Worm (Caenorhabditis elegans) whole organism, early embryonic: ENCODE data around the gene C12D5.10.

ENCODE experiments used
- B0310.2 ChIP-seq: sonication (generic microtip); optimal IDR thresholded peaks from 2 replicates; lab custom pipeline; 2016; ENCODE audit warnings: mild to moderate bottlenecking, missing genetic modification characterization, missing compliant biosample characterization
- F13C5.2 ChIP-seq: sonication (generic microtip); optimal IDR thresholded peaks from 2 replicates; lab custom pipeline; 2017; ENCODE audit warnings: mild to moderate bottlenecking, missing genetic modification characterization, inconsistent platforms, missing compliant biosample characterization
- aly-1 ChIP-seq: sonication (generic microtip); optimal IDR thresholded peaks from 2 replicates; lab custom pipeline; 2016; ENCODE audit warnings: missing genetic modification characterization, missing compliant biosample characterization
- ama-1 ChIP-seq: fragments of 150-350 bp; optimal IDR thresholded peaks from 2 replicates; lab custom pipeline; 2014
- ceh-13 ChIP-seq: fragments of 200-800 bp; sonication (Bioruptor generic); optimal IDR thresholded peaks from 2 replicates; lab custom pipeline; 2018; ENCODE audit warnings: mild to moderate bottlenecking, missing genetic modification characterization, missing compliant biosample characterization
- ceh-36 ChIP-seq: sonication (generic microtip); optimal IDR thresholded peaks from 2 replicates; lab custom pipeline; 2016; ENCODE audit warnings: missing genetic modification characterization, inconsistent platforms, missing compliant biosample characterization
- ets-7 ChIP-seq: sonication (generic microtip); optimal IDR thresholded peaks from 2 replicates; lab custom pipeline; 2016; ENCODE audit warnings: missing genotype, missing genetic modification characterization, missing compliant biosample characterization
- flt-1 ChIP-seq: fragments of 200-800 bp; sonication (Bioruptor generic); IDR thresholded peaks from 2 replicates; pipeline ENCODE4 v1.3.6; 2022; ENCODE audit warnings: missing genetic modification characterization, missing compliant biosample characterization
- hmbx-1 ChIP-seq: sonication (generic microtip); optimal IDR thresholded peaks from 2 replicates; lab custom pipeline; 2016; ENCODE audit warnings: mild to moderate bottlenecking, missing genetic modification characterization, missing compliant biosample characterization
- hmg-4 ChIP-seq: fragments of 200-800 bp; sonication (Bioruptor generic); optimal IDR thresholded peaks from 2 replicates; lab custom pipeline; 2018; ENCODE audit warnings: mild to moderate bottlenecking, missing genetic modification characterization, missing compliant biosample characterization
- hnd-1 ChIP-seq: sonication (generic microtip); optimal IDR thresholded peaks from 2 replicates; lab custom pipeline; 2016; ENCODE audit warnings: missing genetic modification characterization, missing compliant biosample characterization
- pes-1 ChIP-seq: fragments of 200-800 bp; sonication (Bioruptor generic); IDR thresholded peaks from 2 replicates; pipeline ENCODE4 v1.3.6; 2022; ENCODE audit warnings: missing genetic modification reagents, missing genetic modification characterization, missing compliant biosample characterization
- scrt-1 ChIP-seq: fragments of 200-800 bp; sonication (Bioruptor generic); IDR thresholded peaks from 2 replicates; pipeline ENCODE4 v1.3.6; 2022; ENCODE audit warnings: missing genetic modification characterization, missing compliant biosample characterization
- sea-1 ChIP-seq: fragments of 200-800 bp; sonication (Bioruptor generic); conservative IDR thresholded peaks from 2 replicates; pipeline ENCODE4 v1.3.6; 2022; ENCODE audit warnings: missing genetic modification characterization, missing compliant biosample characterization
- tbx-11 ChIP-seq: fragments of 200-800 bp; sonication (Bioruptor generic); IDR thresholded peaks from 2 replicates; pipeline ENCODE4 v1.3.6; 2022; ENCODE audit warnings: missing genetic modification characterization, missing compliant biosample characterization
- tbx-37 ChIP-seq: fragments of 200-800 bp; sonication (Bioruptor generic); conservative IDR thresholded peaks from 2 replicates; pipeline ENCODE4 v1.3.6; 2022; ENCODE audit warnings: missing genetic modification reagents, missing genetic modification characterization, missing compliant biosample characterization
- tra-4 ChIP-seq: sonication (generic microtip); optimal IDR thresholded peaks from 2 replicates; lab custom pipeline; 2017; ENCODE audit warnings: missing genetic modification characterization, missing compliant biosample characterization

C12D5.10 gene

DNA sequence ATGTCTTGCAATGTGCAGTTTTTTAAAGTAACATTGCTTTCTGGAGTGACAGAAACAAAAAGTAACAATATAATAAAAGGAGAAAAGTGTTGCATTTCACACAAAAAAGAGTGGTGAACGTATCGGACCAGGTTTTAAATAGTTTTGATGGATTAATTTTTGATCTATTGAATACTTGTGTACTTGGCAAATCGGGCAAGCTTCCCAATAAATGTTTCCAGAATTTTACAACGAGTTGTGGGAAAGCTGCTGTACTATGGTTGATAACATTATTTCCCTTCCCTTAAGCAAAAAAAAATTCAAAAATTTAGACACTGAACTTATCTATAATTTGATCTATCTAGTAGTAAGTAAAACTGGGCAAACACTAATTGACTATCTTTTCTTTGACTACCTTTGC lies at the start of gene C12D5.10:
Gene C12D5.10, minus strand, starts transcription at position 101 of the 400 bp plus-strand sequence.
- TF ChIP-seq scrt-1 (GFP tag; lab: Robert Waterston, UW) (no peak), hmg-4 (GFP tag; lab: Kevin White, UChicago) (no peak)

DNA sequence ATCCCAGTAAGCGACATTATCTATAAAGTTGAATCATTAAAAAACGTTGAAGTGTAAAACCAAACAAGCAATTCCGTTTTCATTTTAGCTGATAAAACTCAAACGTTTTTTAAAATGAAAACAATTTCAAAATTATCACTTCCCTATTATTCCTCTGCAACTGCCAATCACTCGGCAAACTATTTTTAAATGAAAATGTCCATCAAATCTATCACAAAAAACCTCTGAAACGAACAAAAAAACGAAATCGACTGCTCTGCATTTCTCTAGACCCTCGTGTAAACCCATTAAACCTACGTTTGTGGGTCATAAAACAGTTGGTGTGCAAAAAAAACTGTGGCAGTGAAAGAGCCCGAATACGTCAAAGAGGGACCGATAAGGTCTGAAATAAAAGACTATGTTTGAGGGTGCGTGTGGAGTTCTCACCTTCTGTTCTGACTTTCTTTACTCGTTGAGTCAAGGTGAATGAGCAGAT lies 49.2 kb upstream of the C12D5.10 start, which contains the start of gene fbxl-5:
Gene fbxl-5, plus strand, starts transcription at position 425 of the 475 bp plus-strand sequence.
- no peak for TF ChIP-seq pes-1 (GFP tag; lab: Robert Waterston, UW)
- no peak for TF ChIP-seq flt-1 (GFP tag; lab: Robert Waterston, UW)
- no peak for TF ChIP-seq ceh-36
- no peak for TF ChIP-seq ets-7 (tag; lab: Kevin White, UChicago)
- no peak for TF ChIP-seq tbx-37 (GFP tag; lab: Robert Waterston, UW)
- TF ChIP-seq aly-1 (tag; lab: Kevin White, UChicago): no peak
- TF ChIP-seq sea-1 (GFP tag; lab: Robert Waterston, UW): no peak
- no peak for TF ChIP-seq B0310.2 (tag; lab: Kevin White, UChicago)
- TF ChIP-seq tra-4 (tag; lab: Kevin White, UChicago): no peak
- TF ChIP-seq tbx-11: no peak
- no peak for TF ChIP-seq ama-1
- TF ChIP-seq ceh-13 (GFP tag; lab: Kevin White, UChicago): no peak
- no peak for TF ChIP-seq hmg-4 (GFP tag; lab: Kevin White, UChicago)

DNA sequence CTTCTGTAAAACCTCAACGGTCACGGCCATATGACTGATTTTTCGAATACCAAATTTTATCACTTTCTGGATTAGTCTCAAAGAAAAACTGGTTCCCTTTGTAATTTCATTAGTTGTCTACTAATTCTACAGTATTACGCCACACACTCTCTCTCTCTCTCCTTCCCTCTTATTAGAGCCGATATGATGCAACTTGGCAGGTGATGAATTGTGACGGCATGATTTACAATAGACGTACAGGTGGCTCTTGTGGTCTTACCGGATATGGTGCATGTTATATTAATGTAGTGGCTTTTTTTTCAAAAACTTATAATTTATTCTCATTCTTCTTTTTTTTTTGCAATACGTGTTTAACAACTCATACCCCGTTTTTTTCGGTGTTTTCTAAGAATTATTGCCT lies 48.6 kb upstream of the C12D5.10 start:
- TF ChIP-seq F13C5.2 (tag; lab: Kevin White, UChicago) (no peak), hnd-1 (tag; lab: Kevin White, UChicago) (no peak), scrt-1 (GFP tag; lab: Robert Waterston, UW) (no peak), pes-1 (GFP tag; lab: Robert Waterston, UW) (no peak), ama-1 (no peak), tra-4 (tag; lab: Kevin White, UChicago) (no peak), aly-1 (tag; lab: Kevin White, UChicago) (no peak), ets-7 (tag; lab: Kevin White, UChicago) (no peak), tbx-11 (no peak), B0310.2 (tag; lab: Kevin White, UChicago) (no peak), hmbx-1 (no peak), flt-1 (GFP tag; lab: Robert Waterston, UW) (no peak), sea-1 (GFP tag; lab: Robert Waterston, UW) (no peak), ceh-36 (no peak), hmg-4 (GFP tag; lab: Kevin White, UChicago) (no peak), tbx-37 (GFP tag; lab: Robert Waterston, UW) (no peak), ceh-13 (GFP tag; lab: Kevin White, UChicago) (no peak)

- TF ChIP-seq F13C5.2 (tag; lab: Kevin White, UChicago) (no peak), hmbx-1 (no peak), scrt-1 (GFP tag; lab: Robert Waterston, UW) (no peak), tbx-37 (GFP tag; lab: Robert Waterston, UW) (no peak), aly-1 (tag; lab: Kevin White, UChicago) (no peak), ceh-13 (GFP tag; lab: Kevin White, UChicago) (no peak), flt-1 (GFP tag; lab: Robert Waterston, UW) (no peak), B0310.2 (tag; lab: Kevin White, UChicago) (no peak), hmg-4 (GFP tag; lab: Kevin White, UChicago) (no peak), ceh-36 (no peak)
These were observed 46.7 kb upstream of the C12D5.10 start for ce11 chrV:7739949-7740348.

ce11 chrV:7737710-7738109 lies 44.4 kb upstream of the C12D5.10 start, which contains the start of gene srr-9:
srr-9 (plus strand) TSS chrV:7738010.
- TF ChIP-seq pes-1 (GFP tag; lab: Robert Waterston, UW) (no peak), scrt-1 (GFP tag; lab: Robert Waterston, UW) (no peak), tra-4 (tag; lab: Kevin White, UChicago) (no peak)

DNA sequence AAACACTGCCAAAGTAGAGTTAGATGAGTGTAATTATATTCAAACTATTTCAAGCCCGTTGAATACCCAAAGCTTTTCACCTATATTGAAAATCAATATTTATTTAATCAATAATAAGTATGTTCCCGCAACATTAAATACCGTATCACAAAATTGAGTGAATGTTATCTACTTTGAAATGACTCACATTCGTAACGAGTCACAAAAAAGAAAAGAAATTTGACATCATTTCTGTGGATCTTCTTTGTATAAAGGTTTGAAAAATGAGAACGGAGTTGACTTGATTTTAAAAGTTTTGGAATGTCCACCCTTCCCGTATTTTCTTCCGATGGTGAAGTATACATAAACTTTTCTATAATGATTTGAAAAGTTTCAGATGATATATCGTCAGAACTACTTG lies 42.0 kb upstream of the C12D5.10 start, which contains the start of gene srr-10:
Gene srr-10, plus strand, starts transcription at position 301 of the 400 bp plus-strand sequence.
- TF ChIP-seq scrt-1 (GFP tag; lab: Robert Waterston, UW): no peak
- TF ChIP-seq flt-1 (GFP tag; lab: Robert Waterston, UW): no peak
- TF ChIP-seq ets-7 (tag; lab: Kevin White, UChicago): no peak
- no peak for TF ChIP-seq tra-4 (tag; lab: Kevin White, UChicago)
- no peak for TF ChIP-seq tbx-11
- TF ChIP-seq ceh-13 (GFP tag; lab: Kevin White, UChicago): no peak
- no peak for TF ChIP-seq hmbx-1

ce11 chrV:7734909-7735308 lies 41.6 kb upstream of the C12D5.10 start, which contains the start of gene clic-1:
clic-1 (minus strand) TSS chrV:7734911.
- no peak for TF ChIP-seq pes-1 (GFP tag; lab: Robert Waterston, UW)
- peak; percentile 63 for TF ChIP-seq F13C5.2 (tag; lab: Kevin White, UChicago)

DNA sequence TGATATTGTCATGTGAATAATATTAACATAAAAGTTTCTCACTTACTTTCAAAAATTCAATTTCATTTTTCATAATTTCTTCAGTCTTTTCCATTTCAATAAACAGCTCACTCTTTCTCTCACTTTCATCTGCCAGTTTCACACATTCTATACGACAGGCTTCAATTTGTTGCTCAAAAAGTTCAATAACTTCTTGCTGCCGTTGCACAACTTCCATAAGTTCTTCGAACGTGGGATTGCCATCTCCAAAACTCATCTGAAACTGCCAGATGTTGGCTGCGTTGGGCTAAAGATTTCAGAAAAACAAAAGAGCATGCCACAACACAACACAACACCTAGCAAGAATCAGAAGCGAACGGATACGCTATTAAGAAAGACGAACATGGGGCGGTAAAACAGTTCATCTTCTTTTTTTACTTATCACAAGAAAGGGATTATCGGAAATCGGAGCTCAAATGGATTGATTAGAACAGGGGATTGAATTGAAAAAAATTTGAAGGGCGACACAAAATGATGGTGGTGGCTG lies 40.0 kb upstream of the C12D5.10 start:
- TF ChIP-seq tbx-37 (GFP tag; lab: Robert Waterston, UW) (no peak), B0310.2 (tag; lab: Kevin White, UChicago) (no peak), sea-1 (GFP tag; lab: Robert Waterston, UW) (no peak), hmg-4 (GFP tag; lab: Kevin White, UChicago) (no peak), hnd-1 (tag; lab: Kevin White, UChicago) (no peak), F13C5.2 (tag; lab: Kevin White, UChicago) (no peak), ama-1 (no peak), ceh-13 (GFP tag; lab: Kevin White, UChicago) (no peak)
